Fruit fly (Drosophila melanogaster): ENCODE data around the gene CG13950.

Gene CG13950

dm6 chr2L:865851-866250 is 5.9 kb downstream of the CG13950 start (continued):
- peak; percentile 95 for TF ChIP-seq CG3847 (GFP tag; IDR thresholded peaks at IDR 0.05)
- TF ChIP-seq CG6689 (GFP tag; IDR thresholded peaks at IDR 0.05) = peak; percentile 95
- peak; percentile 95 for TF ChIP-seq CG9932 (GFP tag; IDR thresholded peaks at IDR 0.05)
- TF ChIP-seq CG11504 (tag; optimal IDR thresholded peaks at IDR 0.05) = peak; percentile 96
- no peak for TF ChIP-seq CG16813 (GFP tag; IDR thresholded peaks at IDR 0.05; ENCODE audit: partially characterized antibody)
- peak; percentile 92 for TF ChIP-seq schlank (tag; optimal IDR thresholded peaks at IDR 0.05)
- TF ChIP-seq Doc2 (GFP tag; IDR thresholded peaks at IDR 0.05) = peak; percentile 73
- TF ChIP-seq CG12236 (GFP tag; optimal IDR thresholded peaks at IDR 0.05) = peak; percentile 86
- TF ChIP-seq Bgb (GFP tag; IDR thresholded peaks at IDR 0.05; ENCODE audit: partially characterized antibody) = no peak
- TF ChIP-seq Spps (tag; optimal IDR thresholded peaks at IDR 0.05) = peak; percentile 92
- peak; percentile 95 for TF ChIP-seq CG12155 (GFP tag; optimal IDR thresholded peaks at IDR 0.05)
- peak; percentile 92 for TF ChIP-seq Hmx (GFP tag; optimal IDR thresholded peaks at IDR 0.05)
- peak; percentile 97 for TF ChIP-seq chn (GFP tag; optimal IDR thresholded peaks at IDR 0.05)
- TF ChIP-seq unpg (GFP tag; optimal IDR thresholded peaks at IDR 0.05) = peak; percentile 97
- TF ChIP-seq CHES-1-like (GFP tag; optimal IDR thresholded peaks at IDR 0.05) = peak; percentile 92
- TF ChIP-seq pb (GFP tag; optimal IDR thresholded peaks at IDR 0.05) = peak; percentile 89
- peak; percentile 79 for TF ChIP-seq Nf-YC (tag; optimal IDR thresholded peaks at IDR 0.05)
- TF ChIP-seq CG10431 (GFP tag; optimal IDR thresholded peaks at IDR 0.05) = peak; percentile 68
- peak; percentile 43 for TF ChIP-seq Kr (GFP tag; optimal IDR thresholded peaks at IDR 0.05)
- no peak for TF ChIP-seq hth (optimal IDR thresholded peaks at IDR 0.05)
- peak; percentile 98 for TF ChIP-seq dmrt99B (tag; optimal IDR thresholded peaks at IDR 0.05)
- peak; percentile 96 for TF ChIP-seq CG13424 (tag; optimal IDR thresholded peaks at IDR 0.05)
- TF ChIP-seq CG12071 (GFP tag; optimal IDR thresholded peaks at IDR 0.05) = peak; percentile 96
- peak; percentile 65 for TF ChIP-seq CkIIα-i1 (GFP tag; IDR thresholded peaks at IDR 0.05)
- TF ChIP-seq p53 (GFP tag; optimal IDR thresholded peaks at IDR 0.05) = peak; percentile 68
- peak; percentile 97 for TF ChIP-seq chif (GFP tag; optimal IDR thresholded peaks at IDR 0.05)
- no peak for TF ChIP-seq D (optimal IDR thresholded peaks at IDR 0.05)
- peak; percentile 90 for TF ChIP-seq D (GFP tag; optimal IDR thresholded peaks at IDR 0.05)
- peak; percentile 96 for TF ChIP-seq tgo (GFP tag; IDR thresholded peaks at IDR 0.05)
- TF ChIP-seq kay (GFP tag; optimal IDR thresholded peaks at IDR 0.05) = peak; percentile 88
- peak; percentile 77 for TF ChIP-seq CG7928 (GFP tag; optimal IDR thresholded peaks at IDR 0.05)
- TF ChIP-seq Bteb2 (GFP tag; optimal IDR thresholded peaks at IDR 0.05) = peak; percentile 94
- TF ChIP-seq tna (GFP tag; IDR thresholded peaks at IDR 0.05; ENCODE audit: partially characterized antibody) = no peak
- no peak for TF ChIP-seq usp (GFP tag; optimal IDR thresholded peaks at IDR 0.05)
- TF ChIP-seq CG6175 (GFP tag; IDR thresholded peaks at IDR 0.05) = peak; percentile 89
- peak; percentile 92 for TF ChIP-seq CG6272 (GFP tag; IDR thresholded peaks at IDR 0.05)
- peak; percentile 34; the same call in 1 of the 2 replicates for TF ChIP-seq Dref (GFP tag; IDR thresholded peaks at IDR 0.05)
- peak; percentile 81 for TF ChIP-seq CG4282 (GFP tag; optimal IDR thresholded peaks at IDR 0.05)
- peak; percentile 90 for TF ChIP-seq CG31224 (GFP tag; IDR thresholded peaks at IDR 0.05)
- peak; percentile 87 for TF ChIP-seq CG31388 (GFP tag; optimal IDR thresholded peaks at IDR 0.05)
- peak; percentile 96 for TF ChIP-seq CG1647 (GFP tag; optimal IDR thresholded peaks at IDR 0.05)
- no peak for TF ChIP-seq prd (optimal IDR thresholded peaks at IDR 0.05)
- TF ChIP-seq prd (GFP tag; IDR thresholded peaks at IDR 0.05) = peak; percentile 97
- TF ChIP-seq CG1024 (GFP tag; IDR thresholded peaks at IDR 0.05) = peak; percentile 90
- peak; percentile 92 for TF ChIP-seq eyg (GFP tag; optimal IDR thresholded peaks at IDR 0.05)
- TF ChIP-seq bbx (GFP tag; IDR thresholded peaks at IDR 0.05; ENCODE audit: partially characterized antibody) = no peak
- peak; percentile 91 for TF ChIP-seq tup (GFP tag; optimal IDR thresholded peaks at IDR 0.05)
- peak; percentile 93 for TF ChIP-seq Adf1 (GFP tag; IDR thresholded peaks at IDR 0.05)
- peak; percentile 95 for TF ChIP-seq CG3281 (GFP tag; optimal IDR thresholded peaks at IDR 0.05)
- TF ChIP-seq Neu2 (GFP tag; optimal IDR thresholded peaks at IDR 0.05; ENCODE audit: borderline replicate concordance) = peak; percentile 63
- peak; percentile 96 for TF ChIP-seq CG18619 (GFP tag; optimal IDR thresholded peaks at IDR 0.05)
- no peak for TF ChIP-seq vnd (GFP tag; IDR thresholded peaks at IDR 0.05; ENCODE audit: partially characterized antibody)

Measured in whole organism, embryonic.